Fruit fly (Drosophila melanogaster): ENCODE data around the gene Oatp33Ea.

Gene Oatp33Ea

dm6 chr2L:12460767-12461739 lies 15.3 kb upstream of the Oatp33Ea start (continued):
- peak; percentile 18 for TF ChIP-seq CG4707 (GFP tag; optimal IDR thresholded peaks at IDR 0.05)
- peak; percentile 20 for TF ChIP-seq CG15601 (tag; optimal IDR thresholded peaks at IDR 0.05)
- TF ChIP-seq Rfx (GFP tag; IDR thresholded peaks at IDR 0.05), result peak; percentile 62; the same call in 1 of the 2 replicates
- TF ChIP-seq MBD-R2 (GFP tag; IDR thresholded peaks at IDR 0.05), result no peak
- peak; percentile 46; the same call in 1 of the 2 replicates for TF ChIP-seq ranshi (GFP tag; IDR thresholded peaks at IDR 0.05)
- TF ChIP-seq Scr (GFP tag; IDR thresholded peaks at IDR 0.05; ENCODE audit: partially characterized antibody), result peak; percentile 27; the same call in 1 of the 2 replicates
- TF ChIP-seq CG15696 (tag; optimal IDR thresholded peaks at IDR 0.05), result peak; percentile 78
- 0 out of 2 replicates have a peak, but pooled peaks have one; percentile 6 for TF ChIP-seq toy (GFP tag; IDR thresholded peaks at IDR 0.05)
- TF ChIP-seq Vsx1 (GFP tag; optimal IDR thresholded peaks at IDR 0.05), result peak; percentile 69
- no peak for TF ChIP-seq Hr3 (GFP tag; optimal IDR thresholded peaks at IDR 0.05)
- TF ChIP-seq tll (GFP tag; optimal IDR thresholded peaks at IDR 0.05), result peak in 1 of 2 experiments; percentile 67
- TF ChIP-seq ems (GFP tag; optimal IDR thresholded peaks at IDR 0.05), result no peak
- TF ChIP-seq usp (GFP tag; optimal IDR thresholded peaks at IDR 0.05), result no peak
- peak; percentile 60; the same call in 1 of the 3 replicates for TF ChIP-seq zen2 (GFP tag; IDR thresholded peaks at IDR 0.05; ENCODE audit: partially characterized antibody)
- TF ChIP-seq ham (GFP tag; IDR thresholded peaks at IDR 0.05), result no peak; the same call in 1 of the 2 replicates
- TF ChIP-seq crc (GFP tag; optimal IDR thresholded peaks at IDR 0.05), result no peak
- no peak for TF ChIP-seq CG7839 (tag; optimal IDR thresholded peaks at IDR 0.05)
- TF ChIP-seq CG18011 (GFP tag; optimal IDR thresholded peaks at IDR 0.05), result peak; percentile 88
- no peak for TF ChIP-seq CG1602 (GFP tag; optimal IDR thresholded peaks at IDR 0.05)
- TF ChIP-seq salm (tag; optimal IDR thresholded peaks at IDR 0.05), result peak; percentile 60
- peak; percentile 42 for TF ChIP-seq run (tag; optimal IDR thresholded peaks at IDR 0.05)
- TF ChIP-seq CG12236 (GFP tag; optimal IDR thresholded peaks at IDR 0.05), result no peak
- TF ChIP-seq Neu2 (GFP tag; optimal IDR thresholded peaks at IDR 0.05; ENCODE audit: borderline replicate concordance), result no peak
- peak; percentile 87 for TF ChIP-seq CrebB (tag; optimal IDR thresholded peaks at IDR 0.05)
- no peak for TF ChIP-seq Lim3 (GFP tag; IDR thresholded peaks at IDR 0.05)
- no peak; the same call in 1 of the 2 replicates for TF ChIP-seq E2f2 (GFP tag; IDR thresholded peaks at IDR 0.05)
- peak; percentile 70 for TF ChIP-seq CG1233 (GFP tag; optimal IDR thresholded peaks at IDR 0.05)
- TF ChIP-seq croc (GFP tag; conservative IDR thresholded peaks at IDR 0.05), result no peak
- peak; percentile 35 for TF ChIP-seq pho (GFP tag; optimal IDR thresholded peaks at IDR 0.05)
- TF ChIP-seq CG8290 (GFP tag; optimal IDR thresholded peaks at IDR 0.05), result no peak
- TF ChIP-seq CG8290 (tag; optimal IDR thresholded peaks at IDR 0.05), result peak; percentile 56 to 88
- no peak for TF ChIP-seq NK7.1 (GFP tag; optimal IDR thresholded peaks at IDR 0.05)
- 0 out of 4 replicates have a peak, but pooled peaks have one; percentile 43 for TF ChIP-seq Dll (GFP tag; IDR thresholded peaks at IDR 0.05; ENCODE audit: partially characterized antibody)
- peak; percentile 20 for TF ChIP-seq Mad (GFP tag; optimal IDR thresholded peaks at IDR 0.05)
- peak; percentile 79 for TF ChIP-seq CG17568 (GFP tag; optimal IDR thresholded peaks at IDR 0.05)
- TF ChIP-seq CG10462 (GFP tag; optimal IDR thresholded peaks at IDR 0.05), result peak; percentile 25
- peak; percentile 77 for TF ChIP-seq Kr (GFP tag; optimal IDR thresholded peaks at IDR 0.05)
- TF ChIP-seq CG31224 (GFP tag; IDR thresholded peaks at IDR 0.05), result no peak; the same call in 1 of the 2 replicates
- no peak for TF ChIP-seq CG10565 (GFP tag; optimal IDR thresholded peaks at IDR 0.05)
- no peak for TF ChIP-seq CG30431 (GFP tag; optimal IDR thresholded peaks at IDR 0.05)
- no peak for TF ChIP-seq Xbp1 (GFP tag; optimal IDR thresholded peaks at IDR 0.05)
- TF ChIP-seq Sry-β (GFP tag; optimal IDR thresholded peaks at IDR 0.05), result no peak
- peak; percentile 73 for TF ChIP-seq Hey (tag; optimal IDR thresholded peaks at IDR 0.05)
- peak; percentile 66 for TF ChIP-seq CG33557 (GFP tag; optimal IDR thresholded peaks at IDR 0.05)
- no peak for TF ChIP-seq CG12155 (GFP tag; optimal IDR thresholded peaks at IDR 0.05)
- peak; percentile 77 for TF ChIP-seq CG15011 (GFP tag; optimal IDR thresholded peaks at IDR 0.05)
- peak; percentile 65 for TF ChIP-seq ATbp (GFP tag; optimal IDR thresholded peaks at IDR 0.05)
- TF ChIP-seq Dip3 (GFP tag; optimal IDR thresholded peaks at IDR 0.05), result no peak
